Fruit fly (Drosophila melanogaster): ENCODE results near the gene CG34161.

CG34161 gene

dm6 chr2L:10552807-10553206, 28.7 kb downstream of the CG34161 start:
- TF ChIP-seq zen2 (GFP tag; IDR thresholded peaks at IDR 0.05; ENCODE audit: partially characterized antibody): no peak
- TF ChIP-seq CG2202 (tag; optimal IDR thresholded peaks at IDR 0.05): peak; percentile 77
- no peak for TF ChIP-seq Gug (GFP tag; IDR thresholded peaks at IDR 0.05)
- TF ChIP-seq CG14710 (tag; optimal IDR thresholded peaks at IDR 0.05): peak; percentile 49
- TF ChIP-seq Aef1 (GFP tag; IDR thresholded peaks at IDR 0.05): no peak
- TF ChIP-seq E2f2 (GFP tag; IDR thresholded peaks at IDR 0.05): no peak
- TF ChIP-seq crp (GFP tag; optimal IDR thresholded peaks at IDR 0.05): no peak
- no peak for TF ChIP-seq gt (GFP tag; IDR thresholded peaks at IDR 0.05)
- TF ChIP-seq Mes4 (GFP tag; optimal IDR thresholded peaks at IDR 0.05): no peak
- TF ChIP-seq Ets97D (GFP tag; optimal IDR thresholded peaks at IDR 0.05): no peak
- TF ChIP-seq CG8478 (optimal IDR thresholded peaks at IDR 0.05): no peak
- peak; percentile 84 for TF ChIP-seq sens (GFP tag)
- TF ChIP-seq YL-1 (GFP tag; optimal IDR thresholded peaks at IDR 0.05): no peak
- TF ChIP-seq CG10267 (tag; optimal IDR thresholded peaks at IDR 0.05): no peak
- TF ChIP-seq Doc3 (GFP tag; IDR thresholded peaks at IDR 0.05; ENCODE audit: partially characterized antibody): no peak
- TF ChIP-seq CrebB (tag; optimal IDR thresholded peaks at IDR 0.05): peak; percentile 52
- TF ChIP-seq exex (tag; optimal IDR thresholded peaks at IDR 0.05): peak; percentile 36
- TF ChIP-seq chif (GFP tag; optimal IDR thresholded peaks at IDR 0.05): peak; percentile 21 to 42
- peak; percentile 79 for TF ChIP-seq lab (GFP tag; optimal IDR thresholded peaks at IDR 0.05)
- TF ChIP-seq Stat92E (GFP tag; optimal IDR thresholded peaks at IDR 0.05): no peak
- TF ChIP-seq ttk (GFP tag; IDR thresholded peaks at IDR 0.05): no peak
- peak; percentile 31 for TF ChIP-seq CG11398 (GFP tag; optimal IDR thresholded peaks at IDR 0.05)
- peak; percentile 21 for TF ChIP-seq CG2712 (tag; optimal IDR thresholded peaks at IDR 0.05)
- peak; percentile 8 for TF ChIP-seq CG17186 (GFP tag; optimal IDR thresholded peaks at IDR 0.05)
- no peak for TF ChIP-seq phol (tag; optimal IDR thresholded peaks at IDR 0.05)
- TF ChIP-seq Deaf1 (tag; optimal IDR thresholded peaks at IDR 0.05): no peak
- TF ChIP-seq CG3847 (GFP tag; IDR thresholded peaks at IDR 0.05): 0 out of 2 replicates have a peak, but pooled peaks have one; percentile 17
- no peak for TF ChIP-seq lilli (GFP tag; optimal IDR thresholded peaks at IDR 0.05)
- TF ChIP-seq abd-A (tag; optimal IDR thresholded peaks at IDR 0.05): no peak
- no peak for TF ChIP-seq CG10543 (GFP tag; optimal IDR thresholded peaks at IDR 0.05)
- TF ChIP-seq CG6854 (GFP tag; optimal IDR thresholded peaks at IDR 0.05): no peak
- no peak for TF ChIP-seq CG6765 (GFP tag; optimal IDR thresholded peaks at IDR 0.05)
- TF ChIP-seq CG12104 (GFP tag; optimal IDR thresholded peaks at IDR 0.05): no peak
- no peak for TF ChIP-seq CG9437 (GFP tag; optimal IDR thresholded peaks at IDR 0.05)
- TF ChIP-seq Nf-YA (GFP tag; IDR thresholded peaks at IDR 0.05): no peak
- no peak for TF ChIP-seq Usf (GFP tag; optimal IDR thresholded peaks at IDR 0.05)
- TF ChIP-seq hkb (optimal IDR thresholded peaks at IDR 0.05): no peak
- 0 out of 2 replicates have a peak, but pooled peaks have one; percentile 25 for TF ChIP-seq hkb (GFP tag; IDR thresholded peaks at IDR 0.05)
- no peak for TF ChIP-seq MBD-R2 (GFP tag; IDR thresholded peaks at IDR 0.05)
- peak; percentile 6 for TF ChIP-seq CG12236 (GFP tag; optimal IDR thresholded peaks at IDR 0.05)
- TF ChIP-seq ac (GFP tag; optimal IDR thresholded peaks at IDR 0.05): peak; percentile 37
- TF ChIP-seq Doc2 (GFP tag; IDR thresholded peaks at IDR 0.05): no peak
- TF ChIP-seq grau (tag; optimal IDR thresholded peaks at IDR 0.05): no peak
- TF ChIP-seq cato (GFP tag; optimal IDR thresholded peaks at IDR 0.05; ENCODE audit: borderline replicate concordance): no peak
- TF ChIP-seq CG4617 (GFP tag; optimal IDR thresholded peaks at IDR 0.05; ENCODE audit: borderline replicate concordance): no peak
- peak; percentile 42; the same call in 1 of the 2 replicates for TF ChIP-seq CG10321 (GFP tag; IDR thresholded peaks at IDR 0.05)
- peak; percentile 44 for TF ChIP-seq CG3407 (GFP tag; optimal IDR thresholded peaks at IDR 0.05)
- TF ChIP-seq klu (GFP tag; IDR thresholded peaks at IDR 0.05): no peak
- peak; percentile 58; the same call in 1 of the 2 replicates for TF ChIP-seq sob (GFP tag; IDR thresholded peaks at IDR 0.05)
- TF ChIP-seq ssp (GFP tag; IDR thresholded peaks at IDR 0.05): no peak
- no peak for TF ChIP-seq sr (GFP tag; IDR thresholded peaks at IDR 0.05)
- peak; percentile 21 for TF ChIP-seq fd102C (GFP tag; optimal IDR thresholded peaks at IDR 0.05)

Data from whole organism, embryonic.